Worm (Caenorhabditis elegans) whole organism, midembryonic: ENCODE results near the gene sulp-8.

Source experiments
- T22C8.4 ChIP-seq: fragments of 200-800 bp; sonication (Bioruptor generic); IDR thresholded peaks from 2 replicates; pipeline ENCODE4 v1.3.6; 2022; ENCODE audit warnings: missing genetic modification characterization, missing compliant biosample characterization
- flt-1 ChIP-seq: fragments of 200-800 bp; sonication (Bioruptor generic); IDR thresholded peaks from 2 replicates; pipeline ENCODE4 v1.3.6; 2022; ENCODE audit warnings: missing genetic modification characterization, missing compliant biosample characterization
- klf-2 ChIP-seq: fragments of 200-800 bp; sonication (Bioruptor generic); conservative IDR thresholded peaks from 2 replicates; pipeline ENCODE4 v1.3.6; 2022; ENCODE audit warnings: missing genetic modification reagents, missing genetic modification characterization, missing compliant biosample characterization
- ref-1 ChIP-seq: fragments of 200-800 bp; sonication (Bioruptor generic); conservative IDR thresholded peaks from 2 replicates; pipeline ENCODE4 v1.3.6; 2022; ENCODE audit warnings: missing genetic modification reagents, missing genetic modification characterization, missing compliant biosample characterization
- ztf-23 ChIP-seq: fragments of 200-800 bp; sonication (Bioruptor generic); IDR thresholded peaks from 2 replicates; pipeline ENCODE4 v1.3.6; 2022; ENCODE audit warnings: missing genetic modification reagents, missing genetic modification characterization, missing compliant biosample characterization
- ztf-29 ChIP-seq: fragments of 200-800 bp; sonication (Bioruptor generic); IDR thresholded peaks from 2 replicates; pipeline ENCODE4 v1.3.6; 2022; ENCODE audit warnings: missing genetic modification reagents, missing genetic modification characterization, missing compliant biosample characterization

DNA sequence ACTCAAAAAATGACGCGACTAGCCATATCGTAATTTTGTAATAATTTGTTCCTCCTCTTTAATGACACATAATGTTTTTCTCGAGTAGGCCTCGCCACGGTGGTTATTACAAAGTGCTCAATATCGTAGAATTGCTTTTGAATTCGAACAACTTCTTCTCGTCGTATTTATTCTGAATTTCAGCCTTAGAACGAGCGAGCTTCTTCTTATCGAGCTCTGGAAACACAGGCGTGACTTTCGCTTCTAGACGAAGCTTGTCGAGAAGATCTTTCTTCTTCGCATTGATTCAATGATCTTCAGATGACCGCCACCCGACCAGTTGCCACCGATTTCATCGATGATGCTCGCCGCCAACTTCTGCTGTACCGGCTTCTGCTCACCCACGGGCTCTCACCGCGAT, 22.2 kb downstream of the sulp-8 start, which contains the start of gene T06E4.21:
- TF ChIP-seq flt-1 (no peak), ztf-29 (GFP tag; lab: Robert Waterston, UW) (no peak), ref-1 (GFP tag; lab: Robert Waterston, UW) (no peak), ztf-23 (GFP tag; lab: Robert Waterston, UW) (no peak), klf-2 (GFP tag; lab: Robert Waterston, UW) (no peak), T22C8.4 (GFP tag; lab: Robert Waterston, UW) (no peak)
